Fruit fly (Drosophila melanogaster): ENCODE measurements around the gene rdgC.

The rdgC gene

dm6 chr3L:20247513-20248173 is at the start of gene rdgC:
TSS of gene rdgC (plus strand) at chr3L:20248080.
- TF ChIP-seq HLH3B (GFP tag; IDR thresholded peaks at IDR 0.05): peak; percentile 97
- TF ChIP-seq sima (GFP tag; optimal IDR thresholded peaks at IDR 0.05): peak; percentile 72
- peak; percentile 94 for TF ChIP-seq dati (GFP tag; IDR thresholded peaks at IDR 0.05)
- TF ChIP-seq lbe (GFP tag; optimal IDR thresholded peaks at IDR 0.05): peak; percentile 54
- peak; percentile 94 for TF ChIP-seq CHES-1-like (GFP tag; optimal IDR thresholded peaks at IDR 0.05)
- no peak for TF ChIP-seq knrl (GFP tag; IDR thresholded peaks at IDR 0.05; ENCODE audit: partially characterized antibody)
- TF ChIP-seq caup (GFP tag; optimal IDR thresholded peaks at IDR 0.05; ENCODE audit: severe bottlenecking): peak; percentile 96
- TF ChIP-seq CG10366 (GFP tag; IDR thresholded peaks at IDR 0.05): peak; percentile 96
- no peak for TF ChIP-seq tna (GFP tag; IDR thresholded peaks at IDR 0.05; ENCODE audit: partially characterized antibody)
- peak; percentile 93 for TF ChIP-seq CkIIα-i1 (GFP tag; IDR thresholded peaks at IDR 0.05)
- peak; percentile 19 for TF ChIP-seq corto (GFP tag; optimal IDR thresholded peaks at IDR 0.05)
- peak; percentile 93 for TF ChIP-seq mirr (GFP tag; optimal IDR thresholded peaks at IDR 0.05)
- peak in 1 of 2 experiments; percentile 91 for TF ChIP-seq bsh (GFP tag; optimal IDR thresholded peaks at IDR 0.05)
- peak; percentile 92 for TF ChIP-seq CG17385 (GFP tag; optimal IDR thresholded peaks at IDR 0.05)
- peak; percentile 98 for TF ChIP-seq tap (tag; optimal IDR thresholded peaks at IDR 0.05)
- TF ChIP-seq CG18599 (GFP tag; optimal IDR thresholded peaks at IDR 0.05): peak; percentile 98
- TF ChIP-seq CG9817 (tag; optimal IDR thresholded peaks at IDR 0.05): peak; percentile 91
- TF ChIP-seq fu2 (GFP tag; optimal IDR thresholded peaks at IDR 0.05): peak; percentile 95
- peak; percentile 68 for TF ChIP-seq CG3995 (GFP tag; optimal IDR thresholded peaks at IDR 0.05)
- TF ChIP-seq CG3163 (GFP tag; optimal IDR thresholded peaks at IDR 0.05): peak; percentile 82
- TF ChIP-seq p53 (GFP tag; optimal IDR thresholded peaks at IDR 0.05): peak; percentile 89
- peak; percentile 94 for TF ChIP-seq CG33213 (GFP tag; optimal IDR thresholded peaks at IDR 0.05)
- peak; percentile 97 for TF ChIP-seq CG7839 (tag; optimal IDR thresholded peaks at IDR 0.05)
- peak; percentile 92 to 96 for TF ChIP-seq chif (GFP tag; optimal IDR thresholded peaks at IDR 0.05)
- TF ChIP-seq psq (GFP tag; optimal IDR thresholded peaks at IDR 0.05): peak; percentile 78
- peak; percentile 92 for TF ChIP-seq CG8388 (GFP tag; optimal IDR thresholded peaks at IDR 0.05)
- peak; percentile 7 for TF ChIP-seq Sry-β (GFP tag; optimal IDR thresholded peaks at IDR 0.05)
- peak; percentile 97 for TF ChIP-seq mam (GFP tag; optimal IDR thresholded peaks at IDR 0.05)
- peak; percentile 91 for TF ChIP-seq CG10979 (tag; optimal IDR thresholded peaks at IDR 0.05)
- TF ChIP-seq Asciz (GFP tag; optimal IDR thresholded peaks at IDR 0.05): peak; percentile 97
- TF ChIP-seq HLHmδ (GFP tag; optimal IDR thresholded peaks at IDR 0.05): no peak
- peak; percentile 94 for TF ChIP-seq CoRest (tag; optimal IDR thresholded peaks at IDR 0.05)
- peak; percentile 96 for TF ChIP-seq Oli (tag; optimal IDR thresholded peaks at IDR 0.05)
- TF ChIP-seq CG42726 (GFP tag; IDR thresholded peaks at IDR 0.05; ENCODE audit: partially characterized antibody): 0 out of 2 replicates have a peak, but pooled peaks have one; percentile 13
- peak; percentile 91 to 97 for TF ChIP-seq Hr51 (GFP tag; optimal IDR thresholded peaks at IDR 0.05)
- TF ChIP-seq crol (GFP tag; IDR thresholded peaks at IDR 0.05): peak; percentile 26; the same call in 1 of the 2 replicates
- peak; percentile 93 for TF ChIP-seq CG5245 (GFP tag; optimal IDR thresholded peaks at IDR 0.05)
- peak; percentile 93 for TF ChIP-seq gsb (GFP tag; IDR thresholded peaks at IDR 0.05)
- peak; percentile 94 for TF ChIP-seq CG10654 (GFP tag; optimal IDR thresholded peaks at IDR 0.05)
- peak; percentile 66 for TF ChIP-seq Jarid2 (GFP tag; optimal IDR thresholded peaks at IDR 0.05)
- peak; percentile 94 for TF ChIP-seq CG1024 (GFP tag; IDR thresholded peaks at IDR 0.05)
- peak; percentile 96 for TF ChIP-seq PHDP (tag; optimal IDR thresholded peaks at IDR 0.05)
- TF ChIP-seq Bdp1 (GFP tag; optimal IDR thresholded peaks at IDR 0.05): peak; percentile 86
- TF ChIP-seq ranshi (GFP tag; IDR thresholded peaks at IDR 0.05): peak; percentile 98
- TF ChIP-seq E2f2 (GFP tag; IDR thresholded peaks at IDR 0.05): peak; percentile 79
- peak in 1 of 2 experiments; percentile 15 for TF ChIP-seq insv (GFP tag; optimal IDR thresholded peaks at IDR 0.05)
- TF ChIP-seq zf30C (GFP tag; optimal IDR thresholded peaks at IDR 0.05): peak; percentile 70
- no peak for TF ChIP-seq ato (GFP tag; IDR thresholded peaks at IDR 0.05; ENCODE audit: partially characterized antibody)

Data from whole organism, embryonic.